Fruit fly (Drosophila melanogaster): ENCODE results near the gene Rbsn-5.

- no peak for TF ChIP-seq CG34406 (GFP tag; optimal IDR thresholded peaks at IDR 0.05)
- no peak for TF ChIP-seq OdsH (GFP tag; optimal IDR thresholded peaks at IDR 0.05)
- no peak for TF ChIP-seq Smox (GFP tag; optimal IDR thresholded peaks at IDR 0.05)
- no peak for TF ChIP-seq Hr38 (GFP tag; optimal IDR thresholded peaks at IDR 0.05)
- no peak for TF ChIP-seq Hr39 (GFP tag; optimal IDR thresholded peaks at IDR 0.05)
Measured at dm6 chr2L:8146994-8147661, 12.5 kb upstream of the Rbsn-5 start, which contains the start of gene CG31606.

Measured in whole organism, prepupa.